Worm (Caenorhabditis elegans) whole organism, midembryonic: ENCODE results near the gene pes-10.

Experiments used
- T22C8.4 ChIP-seq: fragments of 200-800 bp; sonication (Bioruptor generic); IDR thresholded peaks from 2 replicates; pipeline ENCODE4 v1.3.6; 2022; ENCODE audit warnings: missing genetic modification characterization, missing compliant biosample characterization
- cog-1 ChIP-seq: sonication (generic microtip); optimal IDR thresholded peaks from 2 replicates; lab custom pipeline; 2016; ENCODE audit warnings: missing genetic modification characterization, missing compliant biosample characterization
- flt-1 ChIP-seq: fragments of 200-800 bp; sonication (Bioruptor generic); IDR thresholded peaks from 2 replicates; pipeline ENCODE4 v1.3.6; 2022; ENCODE audit warnings: missing genetic modification characterization, missing compliant biosample characterization
- klf-2 ChIP-seq: fragments of 200-800 bp; sonication (Bioruptor generic); conservative IDR thresholded peaks from 2 replicates; pipeline ENCODE4 v1.3.6; 2022; ENCODE audit warnings: missing genetic modification reagents, missing genetic modification characterization, missing compliant biosample characterization
- med-1 ChIP-seq: sonication (generic microtip); optimal IDR thresholded peaks from 2 replicates; lab custom pipeline; 2017; ENCODE audit warnings: missing genetic modification characterization, mild to moderate bottlenecking, missing compliant biosample characterization, antibody characterized with exemption, missing genetic modification reagents; ENCODE audit not compliant: insufficient read depth
- ref-1 ChIP-seq: fragments of 200-800 bp; sonication (Bioruptor generic); conservative IDR thresholded peaks from 2 replicates; pipeline ENCODE4 v1.3.6; 2022; ENCODE audit warnings: missing genetic modification reagents, missing genetic modification characterization, missing compliant biosample characterization
- tab-1 ChIP-seq: fragments of 200-800 bp; sonication (Bioruptor generic); IDR thresholded peaks from 2 replicates; pipeline ENCODE4 v1.3.6; 2022; ENCODE audit warnings: missing genetic modification characterization, missing compliant biosample characterization
- ztf-23 ChIP-seq: fragments of 200-800 bp; sonication (Bioruptor generic); IDR thresholded peaks from 2 replicates; pipeline ENCODE4 v1.3.6; 2022; ENCODE audit warnings: missing genetic modification reagents, missing genetic modification characterization, missing compliant biosample characterization
- ztf-29 ChIP-seq: fragments of 200-800 bp; sonication (Bioruptor generic); IDR thresholded peaks from 2 replicates; pipeline ENCODE4 v1.3.6; 2022; ENCODE audit warnings: missing genetic modification reagents, missing genetic modification characterization, missing compliant biosample characterization

- TF ChIP-seq med-1 (GFP tag; lab: Kevin White, UChicago) (no peak), ztf-29 (GFP tag; lab: Robert Waterston, UW) (no peak), ztf-23 (GFP tag; lab: Robert Waterston, UW) (no peak), cog-1 (tag; lab: Kevin White, UChicago) (no peak), klf-2 (GFP tag; lab: Robert Waterston, UW) (no peak), tab-1 (GFP tag; lab: Robert Waterston, UW) (no peak), T22C8.4 (GFP tag; lab: Robert Waterston, UW) (no peak), ref-1 (no peak), flt-1 (no peak)
Measured at ce11 chrII:12879758-12880157, 32.1 kb upstream of the pes-10 start.
